Worm (Caenorhabditis elegans): ENCODE data around the gene K07E3.1.

- no peak for TF ChIP-seq W03F9.2 (tag; optimal IDR thresholded peaks at IDR 0.05)
- no peak for TF ChIP-seq him-1 (tag; optimal IDR thresholded peaks at IDR 0.05)
- no peak for TF ChIP-seq dao-5 (tag; optimal IDR thresholded peaks at IDR 0.05)
Observed at ce11 chrX:8110193-8110592, at the start of gene K07E3.1.
